Fruit fly (Drosophila melanogaster): ENCODE data around the gene Sfp24F.
A peak's percentile ranks its signal among the peaks of the same experiment; 100 is the strongest.

Sfp24F gene

DNA sequence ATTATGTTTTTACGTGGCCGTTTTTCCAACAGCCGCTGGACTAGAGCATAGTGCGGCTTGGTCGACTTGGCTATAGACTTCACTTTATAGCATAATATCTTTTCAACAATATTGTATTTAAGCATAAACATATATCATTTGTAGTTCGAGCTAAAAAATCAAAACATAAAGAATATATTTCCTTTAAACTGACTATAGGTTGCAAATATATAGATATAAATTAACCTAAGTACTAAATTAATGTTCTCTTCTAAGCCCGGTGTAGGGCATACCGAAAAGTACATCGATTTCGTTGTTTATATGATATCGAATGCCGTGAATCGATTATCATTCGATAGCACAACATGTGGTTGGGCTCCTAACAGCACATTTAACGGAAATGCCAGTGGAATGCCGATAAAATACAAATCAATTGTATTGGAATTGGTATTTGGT, 6.7 kb upstream of the Sfp24F start, which contains the start of gene MFS18 (continued):
- peak; percentile 99 for TF ChIP-seq CG7271 (tag; optimal IDR thresholded peaks at IDR 0.05)
- TF ChIP-seq CG8478 (optimal IDR thresholded peaks at IDR 0.05) = no peak
- peak; percentile 98 for TF ChIP-seq Nf-YA (GFP tag; IDR thresholded peaks at IDR 0.05)
- TF ChIP-seq CG7357 (GFP tag; IDR thresholded peaks at IDR 0.05) = peak; percentile 96
- TF ChIP-seq CG30020 (tag; optimal IDR thresholded peaks at IDR 0.05) = peak; percentile 80
- peak; percentile 92 for TF ChIP-seq NfI (GFP tag; optimal IDR thresholded peaks at IDR 0.05)
- peak; percentile 77; the same call in 2 of the 3 replicates for TF ChIP-seq z (GFP tag; IDR thresholded peaks at IDR 0.05)
- TF ChIP-seq tap (tag; optimal IDR thresholded peaks at IDR 0.05) = peak; percentile 98
- peak; percentile 97 for TF ChIP-seq CG6683 (GFP tag; optimal IDR thresholded peaks at IDR 0.05)
- TF ChIP-seq fd102C (GFP tag; optimal IDR thresholded peaks at IDR 0.05) = peak; percentile 87
- TF ChIP-seq CoRest (tag; optimal IDR thresholded peaks at IDR 0.05) = peak; percentile 96
- TF ChIP-seq crc (GFP tag; optimal IDR thresholded peaks at IDR 0.05) = peak; percentile 92
- peak; percentile 91 for TF ChIP-seq Jarid2 (GFP tag; optimal IDR thresholded peaks at IDR 0.05)
- peak; percentile 98 for TF ChIP-seq Ada2b (GFP tag; IDR thresholded peaks at IDR 0.05)
- peak; percentile 100 for TF ChIP-seq stc (GFP tag; IDR thresholded peaks at IDR 0.05)
- peak; percentile 94 for TF ChIP-seq CG15514 (GFP tag; optimal IDR thresholded peaks at IDR 0.05)
- TF ChIP-seq CG17186 (GFP tag; optimal IDR thresholded peaks at IDR 0.05) = peak; percentile 92
- TF ChIP-seq Vsx1 (GFP tag; optimal IDR thresholded peaks at IDR 0.05) = no peak
- no peak for TF ChIP-seq kni (GFP tag; optimal IDR thresholded peaks at IDR 0.05)
- TF ChIP-seq Bdp1 (GFP tag; optimal IDR thresholded peaks at IDR 0.05) = peak; percentile 79
- TF ChIP-seq CG3838 (GFP tag; optimal IDR thresholded peaks at IDR 0.05) = peak; percentile 92
- TF ChIP-seq CG1832 (GFP tag; optimal IDR thresholded peaks at IDR 0.05) = no peak
- peak; percentile 95 for TF ChIP-seq ems (GFP tag; optimal IDR thresholded peaks at IDR 0.05)
- peak; percentile 90 for TF ChIP-seq Mad (GFP tag; optimal IDR thresholded peaks at IDR 0.05)
- peak; percentile 99 for TF ChIP-seq Fer3 (tag; optimal IDR thresholded peaks at IDR 0.05)
- peak; percentile 94 for TF ChIP-seq stwl (tag; optimal IDR thresholded peaks at IDR 0.05)
- peak; percentile 97 for TF ChIP-seq dati (GFP tag; IDR thresholded peaks at IDR 0.05)
- TF ChIP-seq CG2678 (tag; optimal IDR thresholded peaks at IDR 0.05) = peak; percentile 99
- peak; percentile 98 for TF ChIP-seq CG11456 (GFP tag; IDR thresholded peaks at IDR 0.05)
- TF ChIP-seq luna (GFP tag; optimal IDR thresholded peaks at IDR 0.05) = peak; percentile 73
- peak; percentile 86 for TF ChIP-seq CG10321 (GFP tag; IDR thresholded peaks at IDR 0.05)
- peak; percentile 92 for TF ChIP-seq NK7.1 (GFP tag; optimal IDR thresholded peaks at IDR 0.05)
- peak; percentile 16 for TF ChIP-seq CG3163 (GFP tag; optimal IDR thresholded peaks at IDR 0.05)
- peak; percentile 74 for TF ChIP-seq jumu (GFP tag; optimal IDR thresholded peaks at IDR 0.05)
- peak; percentile 69 for TF ChIP-seq shn (GFP tag; optimal IDR thresholded peaks at IDR 0.05)
- peak; percentile 93 for TF ChIP-seq lbe (GFP tag; optimal IDR thresholded peaks at IDR 0.05)
- TF ChIP-seq CG4820 (GFP tag; optimal IDR thresholded peaks at IDR 0.05) = peak; percentile 95
- TF ChIP-seq CG18619 (GFP tag; optimal IDR thresholded peaks at IDR 0.05) = peak; percentile 92
- TF ChIP-seq ab (GFP tag; optimal IDR thresholded peaks at IDR 0.05) = peak; percentile 54
- peak; percentile 95 for TF ChIP-seq CG15269 (tag; optimal IDR thresholded peaks at IDR 0.05)
- TF ChIP-seq Bgb (GFP tag; IDR thresholded peaks at IDR 0.05; ENCODE audit: partially characterized antibody) = peak; percentile 86
- peak; percentile 91 for TF ChIP-seq CG9437 (GFP tag; optimal IDR thresholded peaks at IDR 0.05)
- peak; percentile 8 for TF ChIP-seq en (GFP tag; optimal IDR thresholded peaks at IDR 0.05)
- no peak for TF ChIP-seq lov (optimal IDR thresholded peaks at IDR 0.05)
- TF ChIP-seq lov (GFP tag; IDR thresholded peaks at IDR 0.05) = peak; percentile 98
- peak; percentile 86 for TF ChIP-seq Adf1 (GFP tag; IDR thresholded peaks at IDR 0.05)
- TF ChIP-seq Sry-δ (GFP tag; optimal IDR thresholded peaks at IDR 0.05) = peak; percentile 48
- peak; percentile 94 for TF ChIP-seq D19B (GFP tag; optimal IDR thresholded peaks at IDR 0.05)
- TF ChIP-seq CG11085 (GFP tag; IDR thresholded peaks at IDR 0.05) = peak; percentile 98
- peak; percentile 98 for TF ChIP-seq CG11560 (tag; IDR thresholded peaks at IDR 0.05)
- peak; percentile 62 for TF ChIP-seq Doc3 (GFP tag; IDR thresholded peaks at IDR 0.05; ENCODE audit: partially characterized antibody)
- TF ChIP-seq CG15073 (GFP tag; optimal IDR thresholded peaks at IDR 0.05) = peak; percentile 80

Measured in whole organism, embryonic.